Fruit fly (Drosophila melanogaster): Measurements from ENCODE around the gene CG1999.

DNA sequence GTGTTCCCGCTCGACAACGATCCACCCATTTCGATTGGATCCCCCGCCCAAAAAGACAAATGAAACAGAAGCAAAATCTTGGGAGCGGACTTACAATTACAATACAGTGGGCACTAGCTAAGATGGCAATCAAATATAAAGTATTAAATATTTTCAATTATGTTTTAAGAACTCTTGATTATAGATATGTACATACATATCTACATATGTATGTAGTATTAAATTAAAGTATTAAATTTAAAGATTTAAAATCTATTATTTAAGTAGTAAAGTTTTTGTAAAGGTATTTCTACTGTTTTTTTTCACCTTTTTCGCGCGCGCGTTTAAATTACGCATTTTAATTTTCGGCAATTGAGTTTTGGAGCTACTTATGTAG, 23.8 kb upstream of the CG1999 start:
- TF ChIP-seq Myc (optimal IDR thresholded peaks at IDR 0.05), result no peak
- TF ChIP-seq psq (optimal IDR thresholded peaks at IDR 0.05), result no peak

Measured in Kc167 (cell line).